Fruit fly (Drosophila melanogaster) whole organism, prepupa: ENCODE results near the gene CG6418.

Experiments
- Blimp-1 ChIP-seq: fragments of 200-800 bp; sonication (Bioruptor generic); optimal IDR thresholded peaks from 3 replicates; lab custom pipeline; 2017; ENCODE audit warnings: missing biosample characterization, missing genetic modification characterization, mild to moderate bottlenecking, moderate library complexity, missing genetic modification reagents
- CG10631 ChIP-seq: fragments of 200-800 bp; sonication (Bioruptor generic); optimal IDR thresholded peaks from 2 replicates; lab custom pipeline; 2016; ENCODE audit warnings: missing biosample characterization, missing genetic modification characterization
- CG10669 ChIP-seq: fragments of 200-800 bp; sonication (Bioruptor generic); optimal IDR thresholded peaks from 3 replicates; lab custom pipeline; 2018; ENCODE audit warnings: missing biosample characterization, mild to moderate bottlenecking, missing genetic modification characterization, moderate library complexity
- CG11294 ChIP-seq: fragments of 200-800 bp; sonication (Bioruptor generic); IDR thresholded peaks from 2 replicates; pipeline ENCODE4 v1.3.6; 2022; ENCODE audit warnings: missing biosample characterization, missing genetic modification characterization
- CG11762 ChIP-seq: fragments of 200-800 bp; sonication (Bioruptor generic); optimal IDR thresholded peaks from 3 replicates; lab custom pipeline; 2016; ENCODE audit warnings: missing biosample characterization, missing genetic modification characterization; ENCODE audit not compliant: insufficient read depth
- CG11902 ChIP-seq: fragments of 200-800 bp; sonication (Bioruptor generic); optimal IDR thresholded peaks from 3 replicates; lab custom pipeline; 2016; ENCODE audit warnings: missing biosample characterization, missing genetic modification characterization
- CG15336 ChIP-seq: fragments of 200-800 bp; sonication (Bioruptor generic); IDR thresholded peaks from 2 replicates; pipeline ENCODE4 v1.3.6; 2022; ENCODE audit warnings: missing biosample characterization, missing genetic modification characterization
- CG1621 ChIP-seq: fragments of 200-800 bp; sonication (Bioruptor generic); optimal IDR thresholded peaks from 3 replicates; lab custom pipeline; 2018; ENCODE audit warnings: missing biosample characterization, mild to moderate bottlenecking, missing genetic modification characterization
- CG16779 ChIP-seq: fragments of 200-800 bp; sonication (Bioruptor generic); optimal IDR thresholded peaks from 3 replicates; lab custom pipeline; 2017; ENCODE audit warnings: missing biosample characterization, mild to moderate bottlenecking, missing genetic modification characterization
- CG3032 ChIP-seq: fragments of 200-800 bp; optimal IDR thresholded peaks from 2 replicates; lab custom pipeline; 2019; ENCODE audit warnings: missing biosample characterization, mild to moderate bottlenecking, missing genetic modification characterization, moderate library complexity
- CG31627 ChIP-seq: fragments of 200-800 bp; sonication (Bioruptor generic); optimal IDR thresholded peaks from 3 replicates; lab custom pipeline; 2016; ENCODE audit warnings: missing biosample characterization, missing genetic modification characterization
- CG34406 ChIP-seq: fragments of 200-800 bp; sonication (Bioruptor generic); optimal IDR thresholded peaks from 3 replicates; lab custom pipeline; 2016; ENCODE audit warnings: missing biosample characterization, missing genetic modification characterization
- CG3919 ChIP-seq: fragments of 200-800 bp; sonication (Bioruptor generic); optimal IDR thresholded peaks from 3 replicates; lab custom pipeline; 2016; ENCODE audit warnings: missing biosample characterization, missing genetic modification characterization
- CG4318 ChIP-seq: fragments of 200-800 bp; sonication (Bioruptor generic); optimal IDR thresholded peaks from 3 replicates; lab custom pipeline; 2017; ENCODE audit warnings: missing biosample characterization, mild to moderate bottlenecking, missing genetic modification characterization
- CG6163 ChIP-seq: fragments of 200-800 bp; sonication (Bioruptor generic); IDR thresholded peaks from 3 replicates; pipeline ENCODE4 v1.3.6; 2022; ENCODE audit warnings: missing biosample characterization, missing genetic modification characterization
- CG6276 ChIP-seq: fragments of 200-800 bp; sonication (Bioruptor generic); optimal IDR thresholded peaks from 2 replicates; lab custom pipeline; 2017; ENCODE audit warnings: missing biosample characterization, mild to moderate bottlenecking, missing genetic modification characterization
- CG6792 ChIP-seq: fragments of 200-800 bp; sonication (Bioruptor generic); optimal IDR thresholded peaks from 3 replicates; lab custom pipeline; 2016; ENCODE audit warnings: missing biosample characterization, missing genetic modification characterization
- CG6808 ChIP-seq: fragments of 200-800 bp; sonication (Bioruptor generic); optimal IDR thresholded peaks from 3 replicates; lab custom pipeline; 2017; ENCODE audit warnings: missing biosample characterization, missing genetic modification characterization, mild to moderate bottlenecking, moderate library complexity, missing genetic modification reagents
- CG6854 ChIP-seq: fragments of 200-800 bp; sonication (Bioruptor generic); optimal IDR thresholded peaks from 2 replicates; lab custom pipeline; 2017; ENCODE audit warnings: missing biosample characterization, mild to moderate bottlenecking, missing genetic modification characterization
- CG7368 ChIP-seq: fragments of 200-800 bp; sonication (Bioruptor generic); optimal IDR thresholded peaks from 3 replicates; lab custom pipeline; 2016; ENCODE audit warnings: missing biosample characterization, missing genetic modification characterization
- CG8119 ChIP-seq: fragments of 200-800 bp; sonication (Bioruptor generic); IDR thresholded peaks from 3 replicates; pipeline ENCODE4 v1.3.6; 2022; ENCODE audit warnings: missing biosample characterization, missing genetic modification characterization
- CG8319 ChIP-seq: fragments of 200-800 bp; sonication (Bioruptor generic); optimal IDR thresholded peaks from 3 replicates; lab custom pipeline; 2016; ENCODE audit warnings: missing biosample characterization, missing genetic modification characterization
- CG8632 ChIP-seq: fragments of 200-800 bp; sonication (Bioruptor generic); optimal IDR thresholded peaks from 3 replicates; lab custom pipeline; 2016; ENCODE audit warnings: missing biosample characterization, missing genetic modification characterization
- CG9139 ChIP-seq: fragments of 200-800 bp; sonication (Bioruptor generic); optimal IDR thresholded peaks from 3 replicates; lab custom pipeline; 2017; ENCODE audit warnings: missing biosample characterization, mild to moderate bottlenecking, missing genetic modification characterization
- Eip75B ChIP-seq: fragments of 200-800 bp; sonication (Bioruptor generic); optimal IDR thresholded peaks from 3 replicates; lab custom pipeline; 2016; ENCODE audit warnings: missing biosample characterization, missing genetic modification characterization
- Eip78C ChIP-seq: fragments of 200-800 bp; sonication (Bioruptor generic); peaks from one replicate; lab custom pipeline; 2016; ENCODE audit warnings: missing biosample characterization, missing genetic modification characterization
- Gug ChIP-seq: fragments of 200-800 bp; sonication (Bioruptor generic); IDR thresholded peaks from 2 replicates; pipeline ENCODE4 v1.3.6; 2022; ENCODE audit warnings: missing biosample characterization, missing genetic modification characterization
- Hr38 ChIP-seq: sonication (Bioruptor generic); optimal IDR thresholded peaks from 2 replicates; lab custom pipeline; 2016; ENCODE audit warnings: missing biosample characterization, missing genetic modification characterization
- Hr39 ChIP-seq: fragments of 200-800 bp; sonication (Bioruptor generic); optimal IDR thresholded peaks from 2 replicates; lab custom pipeline; 2016; ENCODE audit warnings: missing biosample characterization, missing genetic modification characterization
- Hr4 ChIP-seq: fragments of 200-800 bp; sonication (Bioruptor generic); optimal IDR thresholded peaks from 3 replicates; lab custom pipeline; 2016; ENCODE audit warnings: missing biosample characterization, missing genetic modification characterization
- OdsH ChIP-seq: fragments of 200-800 bp; sonication (Bioruptor generic); optimal IDR thresholded peaks from 3 replicates; lab custom pipeline; 2016; ENCODE audit warnings: missing biosample characterization, missing genetic modification characterization
- Smox ChIP-seq: fragments of 200-800 bp; sonication (Bioruptor generic); optimal IDR thresholded peaks from 3 replicates; lab custom pipeline; 2016; ENCODE audit warnings: missing biosample characterization, missing genetic modification characterization
- Sox102F ChIP-seq: fragments of 200-800 bp; sonication (Bioruptor generic); optimal IDR thresholded peaks from 2 replicates; lab custom pipeline; 2016; ENCODE audit warnings: missing biosample characterization, mild to moderate bottlenecking, missing genetic modification characterization
- Sox14 ChIP-seq: fragments of 200-800 bp; sonication (Bioruptor generic); optimal IDR thresholded peaks from 3 replicates; lab custom pipeline; 2016; ENCODE audit warnings: missing biosample characterization, missing genetic modification characterization
- Sox15 ChIP-seq: fragments of 200-800 bp; sonication (Bioruptor generic); optimal IDR thresholded peaks from 3 replicates; lab custom pipeline; 2016; ENCODE audit warnings: missing biosample characterization, missing genetic modification characterization
- achi ChIP-seq: fragments of 200-800 bp; sonication (Bioruptor generic); optimal IDR thresholded peaks from 3 replicates; lab custom pipeline; 2016; ENCODE audit warnings: missing biosample characterization, missing genetic modification characterization
- acj6 ChIP-seq: fragments of 200-800 bp; sonication (Bioruptor generic); optimal IDR thresholded peaks from 3 replicates; lab custom pipeline; 2016; ENCODE audit warnings: missing biosample characterization, missing genetic modification characterization
- cyc ChIP-seq: fragments of 200-800 bp; sonication (Bioruptor generic); optimal IDR thresholded peaks from 3 replicates; lab custom pipeline; 2016; ENCODE audit warnings: missing biosample characterization, missing genetic modification characterization
- dac ChIP-seq: fragments of 200-800 bp; sonication (Bioruptor generic); optimal IDR thresholded peaks from 2 replicates; lab custom pipeline; 2017; ENCODE audit warnings: missing biosample characterization, mild to moderate bottlenecking, missing genetic modification characterization
- dsx ChIP-seq: fragments of 200-800 bp; optimal IDR thresholded peaks from 3 replicates; lab custom pipeline; 2019; ENCODE audit warnings: missing biosample characterization, mild to moderate bottlenecking, missing genetic modification characterization, moderate library complexity; ENCODE audit not compliant: poor library complexity, severe bottlenecking
- eg ChIP-seq: fragments of 200-800 bp; sonication (Bioruptor generic); IDR thresholded peaks from 3 replicates; pipeline ENCODE4 v1.3.6; 2022; ENCODE audit warnings: missing biosample characterization, missing genetic modification characterization
- esn ChIP-seq: fragments of 200-800 bp; sonication (Bioruptor generic); optimal IDR thresholded peaks from 2 replicates; lab custom pipeline; 2016; ENCODE audit warnings: missing biosample characterization, mild to moderate bottlenecking, missing genetic modification characterization, moderate library complexity
- fkh ChIP-seq: fragments of 200-800 bp; sonication (Bioruptor generic); optimal IDR thresholded peaks from 3 replicates; lab custom pipeline; 2017; ENCODE audit warnings: missing biosample characterization, mild to moderate bottlenecking, missing genetic modification characterization, moderate library complexity
- lz ChIP-seq: fragments of 200-800 bp; sonication (Bioruptor generic); optimal IDR thresholded peaks from 3 replicates; lab custom pipeline; 2016; ENCODE audit warnings: missing biosample characterization, missing genetic modification characterization
- pdm3 ChIP-seq: fragments of 200-800 bp; sonication (Bioruptor generic); optimal IDR thresholded peaks from 3 replicates; lab custom pipeline; 2016; ENCODE audit warnings: missing biosample characterization, missing genetic modification characterization
- salr ChIP-seq, 2 experiments: fragments of 200-800 bp; sonication (Bioruptor generic); optimal IDR thresholded peaks; 3 replicates each; lab custom pipeline; 2016 to 2018; ENCODE audit warnings: missing biosample characterization in 2 of 2, missing genetic modification characterization in 2 of 2, mild to moderate bottlenecking in 1 of 2
- spab ChIP-seq: fragments of 200-800 bp; sonication (Bioruptor generic); optimal IDR thresholded peaks from 2 replicates; lab custom pipeline; 2017; ENCODE audit warnings: missing biosample characterization, mild to moderate bottlenecking, missing genetic modification characterization, missing genetic modification reagents
- ss ChIP-seq, 2 experiments: fragments of 200-800 bp; sonication (Bioruptor generic); optimal IDR thresholded peaks; 2 replicates in 1 of 2; 3 replicates in 1 of 2; lab custom pipeline; 2017 to 2018; ENCODE audit warnings: mild to moderate bottlenecking in 2 of 2, missing biosample characterization in 2 of 2, missing genetic modification characterization in 2 of 2, moderate library complexity in 1 of 2
- svp ChIP-seq: fragments of 200-800 bp; sonication (Bioruptor generic); peaks from one replicate; lab custom pipeline; 2016; ENCODE audit warnings: missing biosample characterization, missing genetic modification characterization
- topi ChIP-seq: fragments of 200-800 bp; sonication (Bioruptor generic); optimal IDR thresholded peaks from 3 replicates; lab custom pipeline; 2016; ENCODE audit warnings: missing biosample characterization, missing genetic modification characterization

Gene CG6418

DNA sequence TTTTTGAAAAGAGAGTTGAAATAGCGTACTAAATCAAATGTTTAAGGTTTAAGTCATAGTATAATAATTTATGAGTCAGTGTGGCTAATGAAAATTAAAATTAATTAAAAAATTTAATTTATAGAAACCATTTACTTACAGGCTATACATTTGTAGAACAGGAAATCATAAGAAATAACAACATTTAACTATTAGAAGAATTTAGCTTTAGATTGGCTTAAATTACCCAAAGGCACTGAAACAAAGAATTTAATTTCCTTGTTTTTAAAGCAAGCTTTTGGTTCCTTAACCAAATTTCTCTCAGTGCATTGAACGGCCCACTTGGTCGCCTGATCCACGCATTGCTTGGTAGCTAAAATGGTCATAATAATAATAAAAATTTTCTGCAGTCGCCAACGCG is 24.6 kb upstream of the CG6418 start (continued):
- no peak for TF ChIP-seq Blimp-1 (GFP tag; lab: Kevin White, UChicago)
- TF ChIP-seq CG10631 = peak; percentile 38
- TF ChIP-seq lz (GFP tag; lab: Kevin White, UChicago) = no peak
- peak; percentile 80 for TF ChIP-seq Eip78C (GFP tag; lab: Kevin White, UChicago)
- TF ChIP-seq CG9139 (GFP tag; lab: Kevin White, UChicago) = no peak
- TF ChIP-seq CG3919 = no peak
- peak; percentile 37 for TF ChIP-seq CG3032
- TF ChIP-seq Gug (GFP tag; lab: Robert Waterston, UW) = no peak
- TF ChIP-seq, all 60 proteins: peak for 22

DNA sequence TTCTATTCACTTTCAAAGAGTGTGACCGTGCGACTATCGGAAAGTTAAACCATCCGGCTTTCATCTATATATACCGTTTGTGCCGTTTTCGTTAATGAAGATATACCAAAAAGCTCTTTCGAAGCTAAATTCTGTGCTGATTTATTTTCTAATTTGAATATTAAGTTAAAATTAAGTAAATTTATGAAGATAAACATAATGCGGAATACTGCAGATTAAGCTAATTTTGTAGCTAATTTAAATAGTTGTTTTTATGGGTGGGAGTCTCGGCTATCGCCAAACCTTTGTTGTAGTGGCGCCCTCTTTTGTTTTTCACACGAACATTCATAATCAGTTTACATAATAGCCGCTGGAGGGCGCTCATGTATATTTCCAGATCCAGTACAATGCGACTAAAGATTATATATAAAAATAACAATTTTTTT is 20.3 kb upstream of the CG6418 start, which contains the start of gene Aps:
TSS of gene Aps (minus strand) at position 37 of the 425 bp plus-strand sequence.
- peak; percentile 34 for TF ChIP-seq Hr4
- peak; percentile 9 for TF ChIP-seq OdsH (GFP tag; lab: Kevin White, UChicago)
- TF ChIP-seq dsx = no peak
- TF ChIP-seq Eip78C (GFP tag; lab: Kevin White, UChicago) = peak; percentile 65
- TF ChIP-seq CG31627 (GFP tag; lab: Kevin White, UChicago) = peak; percentile 65
- peak; percentile 76 for TF ChIP-seq svp
- TF ChIP-seq Eip75B (GFP tag; lab: Kevin White, UChicago) = no peak
- TF ChIP-seq Sox14 (GFP tag; lab: Kevin White, UChicago) = peak; percentile 61
- peak; percentile 32 for TF ChIP-seq pdm3 (GFP tag; lab: Kevin White, UChicago)
- no peak for TF ChIP-seq CG16779 (tag; lab: Kevin White, UChicago)
- no peak for TF ChIP-seq CG1621 (tag; lab: Kevin White, UChicago)
- TF ChIP-seq CG8119 (GFP tag; lab: Robert Waterston, UW) = no peak
- TF ChIP-seq CG6163 = no peak; the same call in 2 of the 3 replicates
- TF ChIP-seq CG6808 = no peak
- TF ChIP-seq fkh (GFP tag; lab: Kevin White, UChicago) = no peak
- no peak for TF ChIP-seq eg (GFP tag; lab: Robert Waterston, UW)
- TF ChIP-seq CG6792 (GFP tag; lab: Kevin White, UChicago) = peak; percentile 9
- TF ChIP-seq CG8632 (GFP tag; lab: Kevin White, UChicago) = no peak
- TF ChIP-seq CG3032 = no peak
- no peak for TF ChIP-seq CG10669 (GFP tag; lab: Kevin White, UChicago)
- TF ChIP-seq CG11294 (GFP tag; lab: Robert Waterston, UW) = no peak
- TF ChIP-seq ss (GFP tag; optimal IDR thresholded peaks at IDR 0.05; lab: Kevin White, UChicago) = no peak
- TF ChIP-seq spab (GFP tag; lab: Kevin White, UChicago) = no peak
- no peak for TF ChIP-seq CG11762 (GFP tag; lab: Kevin White, UChicago)
- no peak for TF ChIP-seq Hr38
- TF ChIP-seq CG15336 = no peak
- TF ChIP-seq CG3919 = no peak
- no peak for TF ChIP-seq CG9139 (GFP tag; lab: Kevin White, UChicago)
- peak; percentile 63 for TF ChIP-seq lz (GFP tag; lab: Kevin White, UChicago)
- TF ChIP-seq CG11902 (GFP tag; lab: Kevin White, UChicago) = no peak
- TF ChIP-seq Sox102F (GFP tag; lab: Kevin White, UChicago) = no peak
- no peak for TF ChIP-seq CG34406 (GFP tag; lab: Kevin White, UChicago)
- TF ChIP-seq acj6 (GFP tag; lab: Kevin White, UChicago) = no peak
- no peak for TF ChIP-seq CG6276
- no peak for TF ChIP-seq CG7368 (GFP tag; lab: Kevin White, UChicago)
- no peak for TF ChIP-seq salr (GFP tag; optimal IDR thresholded peaks at IDR 0.05; lab: Kevin White, UChicago)
- TF ChIP-seq CG10631 = no peak
- no peak for TF ChIP-seq topi (GFP tag; lab: Kevin White, UChicago)
- TF ChIP-seq achi (GFP tag; lab: Kevin White, UChicago) = no peak
- peak; percentile 49 for TF ChIP-seq cyc (GFP tag; lab: Kevin White, UChicago)
- TF ChIP-seq CG8319 (GFP tag; lab: Kevin White, UChicago) = no peak
- TF ChIP-seq Gug (GFP tag; lab: Robert Waterston, UW) = no peak
- TF ChIP-seq esn (GFP tag; lab: Kevin White, UChicago) = peak; percentile 64
- TF ChIP-seq dac (GFP tag; lab: Kevin White, UChicago) = no peak
- peak; percentile 62 for TF ChIP-seq Hr39
- TF ChIP-seq Sox15 (GFP tag; lab: Kevin White, UChicago) = no peak
- TF ChIP-seq Smox = peak; percentile 48
- no peak for TF ChIP-seq CG6854 (GFP tag; lab: Kevin White, UChicago)
- no peak for TF ChIP-seq CG4318 (GFP tag; lab: Kevin White, UChicago)
